Worm (Caenorhabditis elegans): ENCODE measurements around the gene D1014.5.

Gene D1014.5

ce11 chrV:8171688-8172087 lies 48.2 kb downstream of the D1014.5 start:
- TF ChIP-seq ztf-4 (tag; optimal IDR thresholded peaks at IDR 0.05) (no peak), unc-39 (tag; optimal IDR thresholded peaks at IDR 0.05) (no peak), unc-55 (GFP tag; optimal IDR thresholded peaks at IDR 0.05) (peak; percentile 42)
